Fruit fly (Drosophila melanogaster) whole organism, embryonic: ENCODE results near the gene CG15196.

Source experiments
- Atf3 ChIP-seq: fragments of 200-800 bp; sonication (Bioruptor generic); optimal IDR thresholded peaks from 3 replicates; lab custom pipeline; 2016; ENCODE audit warnings: missing biosample characterization, missing genetic modification characterization
- B-H1 ChIP-seq: fragments of 200-800 bp; sonication (Bioruptor generic); IDR thresholded peaks from 3 replicates; pipeline ENCODE4 v1.3.6; 2022; ENCODE audit warnings: missing biosample characterization, missing genetic modification characterization
- CG11093 ChIP-seq: fragments of 200-800 bp; sonication (Bioruptor generic); IDR thresholded peaks from 3 replicates; pipeline ENCODE4 v1.3.6; 2022; ENCODE audit warnings: missing biosample characterization, missing genetic modification characterization
- CG12104 ChIP-seq: fragments of 200-800 bp; sonication (Bioruptor generic); optimal IDR thresholded peaks from 3 replicates; lab custom pipeline; 2016; ENCODE audit warnings: missing biosample characterization, missing genetic modification characterization
- CG12219 ChIP-seq: fragments of 200-800 bp; sonication (Bioruptor generic); optimal IDR thresholded peaks from 3 replicates; lab custom pipeline; 2018; ENCODE audit warnings: missing biosample characterization, mild to moderate bottlenecking, missing genetic modification characterization
- CG12236 ChIP-seq: fragments of 200-800 bp; sonication (Bioruptor generic); optimal IDR thresholded peaks from 2 replicates; lab custom pipeline; 2016; ENCODE audit warnings: missing biosample characterization, missing genetic modification characterization
- CG13775 ChIP-seq: fragments of 200-800 bp; sonication (Bioruptor generic); optimal IDR thresholded peaks from 3 replicates; lab custom pipeline; 2017; ENCODE audit warnings: missing biosample characterization, mild to moderate bottlenecking, missing genetic modification characterization
- CG14441 ChIP-seq: fragments of 200-800 bp; sonication (Bioruptor generic); IDR thresholded peaks from 2 replicates; pipeline ENCODE4 v1.3.6; 2022; ENCODE audit warnings: missing biosample characterization, missing genetic modification characterization
- CG17361 ChIP-seq: fragments of 200-800 bp; sonication (Bioruptor generic); IDR thresholded peaks from 3 replicates; pipeline ENCODE4 v1.3.6; 2022; ENCODE audit warnings: missing biosample characterization, missing genetic modification characterization
- CG17912 ChIP-seq: fragments of 200-800 bp; sonication (Bioruptor generic); optimal IDR thresholded peaks from 2 replicates; lab custom pipeline; 2018; ENCODE audit warnings: missing biosample characterization, mild to moderate bottlenecking, missing genetic modification characterization
- CG3407 ChIP-seq: fragments of 200-800 bp; sonication (Bioruptor generic); optimal IDR thresholded peaks from 2 replicates; lab custom pipeline; 2018; ENCODE audit warnings: missing biosample characterization, mild to moderate bottlenecking, missing genetic modification characterization
- CG43689 ChIP-seq: fragments of 200-800 bp; sonication (Bioruptor generic); IDR thresholded peaks from 2 replicates; pipeline ENCODE4 v1.3.6; 2022; ENCODE audit warnings: missing biosample characterization, missing genetic modification characterization
- CG4404 ChIP-seq: fragments of 200-800 bp; sonication (Bioruptor generic); IDR thresholded peaks from 2 replicates; pipeline ENCODE4 v1.3.6; 2022; ENCODE audit warnings: missing biosample characterization, missing genetic modification characterization
- CG4707 ChIP-seq: fragments of 200-800 bp; sonication (Bioruptor generic); optimal IDR thresholded peaks from 2 replicates; lab custom pipeline; 2018; ENCODE audit warnings: missing biosample characterization, mild to moderate bottlenecking, missing genetic modification characterization, moderate library complexity
- CG5245 ChIP-seq: fragments of 200-800 bp; sonication (Bioruptor generic); optimal IDR thresholded peaks from 3 replicates; lab custom pipeline; 2016; ENCODE audit warnings: missing biosample characterization, missing genetic modification characterization
- CG6813 ChIP-seq: fragments of 200-800 bp; sonication (Bioruptor generic); optimal IDR thresholded peaks from 2 replicates; lab custom pipeline; 2017; ENCODE audit warnings: missing biosample characterization, missing genetic modification characterization, mild to moderate bottlenecking, moderate library complexity, missing genetic modification reagents
- CG8281 ChIP-seq: fragments of 200-800 bp; sonication (Bioruptor generic); optimal IDR thresholded peaks from 2 replicates; lab custom pipeline; 2018; ENCODE audit warnings: missing biosample characterization, mild to moderate bottlenecking, missing genetic modification characterization, moderate library complexity
- CG9437 ChIP-seq: fragments of 200-800 bp; sonication (Bioruptor generic); optimal IDR thresholded peaks from 2 replicates; lab custom pipeline; 2018; ENCODE audit warnings: missing biosample characterization, mild to moderate bottlenecking, missing genetic modification characterization
- Doc2 ChIP-seq: fragments of 200-800 bp; sonication (Bioruptor generic); IDR thresholded peaks from 2 replicates; pipeline ENCODE4 v1.3.6; 2022; ENCODE audit warnings: missing biosample characterization, missing genetic modification characterization
- E2f2 ChIP-seq: fragments of 200-800 bp; sonication (Bioruptor generic); IDR thresholded peaks from 2 replicates; pipeline ENCODE4 v1.3.6; 2022; ENCODE audit warnings: missing biosample characterization, missing genetic modification characterization
- Jarid2 ChIP-seq: fragments of 200-800 bp; sonication (Bioruptor generic); optimal IDR thresholded peaks from 3 replicates; lab custom pipeline; 2017; ENCODE audit warnings: mild to moderate bottlenecking, missing biosample characterization, missing genetic modification reagents, missing genetic modification characterization
- Lhr ChIP-seq: fragments of 200-800 bp; sonication (Bioruptor generic); optimal IDR thresholded peaks from 3 replicates; lab custom pipeline; 2017; ENCODE audit warnings: mild to moderate bottlenecking, missing biosample characterization, missing genetic modification reagents, missing genetic modification characterization
- Lpt ChIP-seq: fragments of >200 bp; optimal IDR thresholded peaks from 2 replicates; lab custom pipeline; 2018; ENCODE audit warnings: missing biosample characterization, missing genetic modification characterization
- Optix ChIP-seq: fragments of 200-800 bp; sonication (Bioruptor generic); IDR thresholded peaks from 3 replicates; pipeline ENCODE4 v1.3.6; 2022; ENCODE audit warnings: missing biosample characterization, missing genetic modification characterization
- Sox102F ChIP-seq: fragments of 200-800 bp; sonication (Bioruptor generic); optimal IDR thresholded peaks from 2 replicates; lab custom pipeline; 2018; ENCODE audit warnings: missing biosample characterization, mild to moderate bottlenecking, missing genetic modification characterization, moderate library complexity
- Spps ChIP-seq: fragments of 200-800 bp; sonication (Bioruptor generic); optimal IDR thresholded peaks from 2 replicates; lab custom pipeline; 2018; ENCODE audit warnings: missing biosample characterization, mild to moderate bottlenecking, missing genetic modification characterization
- YL-1 ChIP-seq: fragments of 200-800 bp; sonication (Bioruptor generic); optimal IDR thresholded peaks from 3 replicates; lab custom pipeline; 2017; ENCODE audit warnings: missing biosample characterization, mild to moderate bottlenecking, missing genetic modification characterization
- amos ChIP-seq: fragments of 200-800 bp; sonication (Bioruptor generic); IDR thresholded peaks from 2 replicates; pipeline ENCODE4 v1.3.6; 2022; ENCODE audit warnings: missing biosample characterization, missing genetic modification characterization; ENCODE audit not compliant: partially characterized antibody
- ato ChIP-seq: fragments of 200-800 bp; sonication (Bioruptor generic); IDR thresholded peaks from 2 replicates; pipeline ENCODE4 v1.3.6; 2022; ENCODE audit warnings: missing biosample characterization, missing genetic modification characterization; ENCODE audit not compliant: partially characterized antibody
- bbx ChIP-seq: fragments of 200-800 bp; sonication (Bioruptor generic); IDR thresholded peaks from 2 replicates; pipeline ENCODE4 v1.3.6; 2022; ENCODE audit warnings: missing biosample characterization, missing genetic modification characterization; ENCODE audit not compliant: partially characterized antibody
- bigmax ChIP-seq: fragments of 200-800 bp; sonication (Bioruptor generic); optimal IDR thresholded peaks from 2 replicates; lab custom pipeline; 2018; ENCODE audit warnings: missing biosample characterization, mild to moderate bottlenecking, missing genetic modification characterization
- chif ChIP-seq, 2 experiments: fragments of 200-800 bp; sonication (Bioruptor generic); optimal IDR thresholded peaks; 3 replicates each; lab custom pipeline; 2016; ENCODE audit warnings: missing biosample characterization in 2 of 2, missing genetic modification characterization in 2 of 2
- danr ChIP-seq: fragments of 200-800 bp; sonication (Bioruptor generic); IDR thresholded peaks from 2 replicates; pipeline ENCODE4 v1.3.6; 2022; ENCODE audit warnings: missing biosample characterization, missing genetic modification characterization
- ems ChIP-seq: fragments of 200-800 bp; sonication (Bioruptor generic); optimal IDR thresholded peaks from 3 replicates; lab custom pipeline; 2016; ENCODE audit warnings: missing biosample characterization, missing genetic modification characterization
- exex ChIP-seq: fragments of 200-800 bp; sonication (Bioruptor generic); optimal IDR thresholded peaks from 4 replicates; lab custom pipeline; 2018; ENCODE audit warnings: missing biosample characterization, mild to moderate bottlenecking, missing genetic modification characterization, moderate library complexity
- fd64A ChIP-seq: fragments of 200-800 bp; sonication (Bioruptor generic); optimal IDR thresholded peaks from 3 replicates; lab custom pipeline; 2018; ENCODE audit warnings: missing biosample characterization, mild to moderate bottlenecking, missing genetic modification characterization
- gce ChIP-seq: fragments of 200-800 bp; sonication (Bioruptor generic); IDR thresholded peaks from 3 replicates; pipeline ENCODE4 v1.3.6; 2022; ENCODE audit warnings: missing biosample characterization, missing genetic modification characterization
- gcm ChIP-seq: fragments of 200-800 bp; sonication (Bioruptor generic); optimal IDR thresholded peaks from 2 replicates; lab custom pipeline; 2019; ENCODE audit warnings: missing biosample characterization, mild to moderate bottlenecking, missing genetic modification characterization, moderate library complexity
- mirr ChIP-seq: fragments of 200-800 bp; sonication (Bioruptor generic); optimal IDR thresholded peaks from 3 replicates; lab custom pipeline; 2018; ENCODE audit warnings: missing biosample characterization, mild to moderate bottlenecking, missing genetic modification characterization
- nerfin-2 ChIP-seq: fragments of 200-800 bp; sonication (Bioruptor generic); IDR thresholded peaks from 2 replicates; pipeline ENCODE4 v1.3.6; 2022; ENCODE audit warnings: missing biosample characterization, missing genetic modification characterization; ENCODE audit not compliant: partially characterized antibody
- phol ChIP-seq: fragments of 200-800 bp; sonication (Bioruptor generic); optimal IDR thresholded peaks from 3 replicates; lab custom pipeline; 2018; ENCODE audit warnings: missing biosample characterization, mild to moderate bottlenecking, missing genetic modification characterization, moderate library complexity
- pum ChIP-seq: fragments of 200-800 bp; sonication (Bioruptor generic); optimal IDR thresholded peaks from 2 replicates; lab custom pipeline; 2016; ENCODE audit warnings: missing biosample characterization, missing genetic modification characterization
- ro ChIP-seq: fragments of 200-800 bp; sonication (Bioruptor generic); IDR thresholded peaks from 2 replicates; pipeline ENCODE4 v1.3.6; 2022; ENCODE audit warnings: missing biosample characterization, missing genetic modification characterization
- sd ChIP-seq: fragments of 200-800 bp; sonication (Bioruptor generic); optimal IDR thresholded peaks from 3 replicates; lab custom pipeline; 2018; ENCODE audit warnings: missing biosample characterization, mild to moderate bottlenecking, missing genetic modification characterization, moderate library complexity
- sqz ChIP-seq: fragments of 200-800 bp; sonication (Bioruptor generic); optimal IDR thresholded peaks from 3 replicates; lab custom pipeline; 2018; ENCODE audit warnings: missing biosample characterization, mild to moderate bottlenecking, missing genetic modification characterization
- trem ChIP-seq: fragments of 200-800 bp; optimal IDR thresholded peaks from 3 replicates; lab custom pipeline; 2019; ENCODE audit warnings: missing biosample characterization, mild to moderate bottlenecking, missing genetic modification characterization, moderate library complexity
- ttk ChIP-seq: fragments of 200-800 bp; sonication (Bioruptor generic); IDR thresholded peaks from 2 replicates; pipeline ENCODE4 v2.1.2; 2022; ENCODE audit warnings: missing biosample characterization, missing genetic modification characterization
- tx ChIP-seq: fragments of 200-800 bp; sonication (Bioruptor generic); optimal IDR thresholded peaks from 2 replicates; lab custom pipeline; 2016; ENCODE audit warnings: missing biosample characterization, missing genetic modification characterization
- vnd ChIP-seq: fragments of 200-800 bp; sonication (Bioruptor generic); IDR thresholded peaks from 3 replicates; pipeline ENCODE4 v1.3.6; 2022; ENCODE audit warnings: missing biosample characterization, missing genetic modification characterization; ENCODE audit not compliant: partially characterized antibody
- yki ChIP-seq: fragments of >200 bp; optimal IDR thresholded peaks from 3 replicates; lab custom pipeline; 2018

CG15196 gene

DNA sequence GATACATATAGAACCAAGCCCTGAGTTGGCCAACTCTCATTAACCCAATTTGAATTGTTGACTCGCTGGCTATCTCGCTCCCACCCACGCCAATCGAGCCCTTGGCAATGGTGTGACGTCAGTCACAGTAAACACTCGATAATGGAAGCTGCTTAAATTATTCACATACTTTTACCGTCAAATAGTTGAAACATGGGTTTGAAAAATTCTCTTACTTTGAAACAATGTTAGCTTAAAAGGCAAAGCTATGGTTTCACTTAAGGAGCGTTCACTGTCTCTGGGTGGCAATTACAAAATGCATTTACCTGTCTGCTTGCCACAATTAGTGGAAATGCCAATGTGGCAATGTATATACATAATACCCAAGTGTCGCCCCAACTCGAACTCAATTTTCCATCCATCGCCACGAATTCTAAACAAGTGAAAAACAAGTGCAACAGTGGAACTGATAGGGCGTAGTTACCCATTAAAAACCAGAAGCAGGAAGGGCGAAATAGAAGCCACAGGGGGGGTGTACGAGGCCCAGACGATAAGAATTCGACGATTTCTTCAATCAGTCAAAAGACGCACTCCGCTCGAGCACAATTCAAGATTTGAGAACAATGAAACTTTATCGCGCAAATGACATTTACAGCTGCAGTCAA lies 39.9 kb downstream of the CG15196 start (continued):
- TF ChIP-seq Lpt (no peak), Doc2 (GFP tag; lab: Robert Waterston, UW) (peak; percentile 28; the same call in 1 of the 2 replicates), ttk (GFP tag; lab: Robert Waterston, UW) (peak; percentile 86), Sox102F (GFP tag; lab: Kevin White, UChicago) (peak; percentile 86), Atf3 (GFP tag; lab: Kevin White, UChicago) (peak; percentile 84), phol (tag; lab: Kevin White, UChicago) (peak; percentile 82), CG8281 (tag; lab: Kevin White, UChicago) (peak; percentile 59), tx (GFP tag; lab: Kevin White, UChicago) (peak; percentile 80), mirr (GFP tag; lab: Kevin White, UChicago) (peak; percentile 86), CG12104 (GFP tag; lab: Kevin White, UChicago) (peak; percentile 70), E2f2 (GFP tag; lab: Robert Waterston, UW) (peak; percentile 58), CG4404 (GFP tag; lab: Robert Waterston, UW) (peak; percentile 70), CG4707 (GFP tag; lab: Kevin White, UChicago) (peak; percentile 69), CG9437 (GFP tag; lab: Kevin White, UChicago) (peak; percentile 59), B-H1 (GFP tag; lab: Robert Waterston, UW) (peak; percentile 85), CG14441 (peak; percentile 91), vnd (GFP tag; lab: Robert Waterston, UW) (no peak), CG43689 (GFP tag; lab: Robert Waterston, UW) (peak; percentile 71), gcm (peak; percentile 56), Lhr (GFP tag; lab: Kevin White, UChicago) (peak; percentile 37), amos (no peak), exex (peak; percentile 55), CG5245 (GFP tag; lab: Kevin White, UChicago) (peak; percentile 74), yki (lab: Kevin White, UChicago) (no peak), bigmax (no peak), sd (tag; lab: Kevin White, UChicago) (peak; percentile 54), CG17912 (GFP tag; lab: Kevin White, UChicago) (peak; percentile 71), Optix (GFP tag; lab: Robert Waterston, UW) (peak; percentile 81), bbx (GFP tag; lab: Robert Waterston, UW) (no peak), pum (GFP tag; lab: Kevin White, UChicago) (peak; percentile 77), ato (GFP tag; lab: Robert Waterston, UW) (no peak), fd64A (GFP tag; lab: Kevin White, UChicago) (peak; percentile 75), Spps (tag; lab: Kevin White, UChicago) (peak; percentile 33), CG13775 (GFP tag; lab: Kevin White, UChicago) (peak; percentile 64), CG3407 (peak; percentile 49), CG12219 (peak; percentile 90), CG6813 (GFP tag; lab: Kevin White, UChicago) (peak; percentile 81), ro (GFP tag; lab: Robert Waterston, UW) (0 out of 2 replicates have a peak, but pooled peaks have one; percentile 26), CG12236 (GFP tag; lab: Kevin White, UChicago) (peak; percentile 47), YL-1 (GFP tag; lab: Kevin White, UChicago) (peak; percentile 13), chif (GFP tag; optimal IDR thresholded peaks at IDR 0.05; lab: Kevin White, UChicago) (peak; percentile 86 to 88), sqz (GFP tag; lab: Kevin White, UChicago) (peak; percentile 78), CG17361 (GFP tag; lab: Robert Waterston, UW) (peak; percentile 82), CG11093 (GFP tag; lab: Robert Waterston, UW) (peak; percentile 82), danr (GFP tag; lab: Robert Waterston, UW) (peak; percentile 79), ems (GFP tag; lab: Kevin White, UChicago) (peak; percentile 85), gce (GFP tag; lab: Robert Waterston, UW) (peak; percentile 76; the same call in 2 of the 3 replicates), trem (tag; lab: Kevin White, UChicago) (peak; percentile 52), Jarid2 (GFP tag; lab: Kevin White, UChicago) (peak; percentile 44), nerfin-2 (GFP tag; lab: Robert Waterston, UW) (no peak)
